Fruit fly (Drosophila melanogaster): ENCODE data around the gene Cpr97Eb.

Cpr97Eb gene

dm6 chr3R:27137914-27138323, 47.0 kb upstream of the Cpr97Eb start (continued):
- TF ChIP-seq Hey (tag; optimal IDR thresholded peaks at IDR 0.05) (peak; percentile 1), Hmx (GFP tag; optimal IDR thresholded peaks at IDR 0.05) (no peak), otp (GFP tag; IDR thresholded peaks at IDR 0.05) (0 out of 3 replicates have a peak, but pooled peaks have one; percentile 50), CG18262 (tag; optimal IDR thresholded peaks at IDR 0.05) (peak; percentile 42), Six4 (GFP tag; optimal IDR thresholded peaks at IDR 0.05) (no peak), CrebB (tag; optimal IDR thresholded peaks at IDR 0.05) (peak; percentile 50), Asciz (GFP tag; optimal IDR thresholded peaks at IDR 0.05) (peak; percentile 81), Blimp-1 (GFP tag; optimal IDR thresholded peaks at IDR 0.05) (peak; percentile 49), Sox100B (GFP tag; optimal IDR thresholded peaks at IDR 0.05) (peak; percentile 62), cato (GFP tag; optimal IDR thresholded peaks at IDR 0.05; ENCODE audit: borderline replicate concordance) (no peak), YL-1 (GFP tag; optimal IDR thresholded peaks at IDR 0.05) (peak; percentile 27), CG18619 (GFP tag; optimal IDR thresholded peaks at IDR 0.05) (peak; percentile 27), bigmax (GFP tag; optimal IDR thresholded peaks at IDR 0.05) (peak; percentile 23), ara (GFP tag; IDR thresholded peaks at IDR 0.05) (peak; percentile 54; the same call in 1 of the 2 replicates), CG6254 (GFP tag; optimal IDR thresholded peaks at IDR 0.05) (peak; percentile 38), pros (GFP tag; optimal IDR thresholded peaks at IDR 0.05) (peak; percentile 1), NFAT (GFP tag; IDR thresholded peaks at IDR 0.05) (no peak), CG7928 (GFP tag; optimal IDR thresholded peaks at IDR 0.05) (no peak), disco-r (GFP tag; optimal IDR thresholded peaks at IDR 0.05) (no peak), CG7372 (GFP tag; IDR thresholded peaks at IDR 0.05) (peak; percentile 41), CG17361 (GFP tag; IDR thresholded peaks at IDR 0.05) (peak; percentile 56; the same call in 2 of the 3 replicates), CG2875 (GFP tag; optimal IDR thresholded peaks at IDR 0.05) (peak; percentile 78), CG1603 (tag; optimal IDR thresholded peaks at IDR 0.05) (peak; percentile 68), twi (tag; optimal IDR thresholded peaks at IDR 0.05) (peak; percentile 70), Fer1 (GFP tag; optimal IDR thresholded peaks at IDR 0.05) (peak; percentile 25), zen (tag; optimal IDR thresholded peaks at IDR 0.05) (peak; percentile 5), CG10462 (GFP tag; optimal IDR thresholded peaks at IDR 0.05) (peak; percentile 8), Drgx (GFP tag; IDR thresholded peaks at IDR 0.05) (peak; percentile 26; the same call in 1 of the 2 replicates), trh (GFP tag; optimal IDR thresholded peaks at IDR 0.05) (peak; percentile 24), CG5180 (GFP tag; optimal IDR thresholded peaks at IDR 0.05) (peak; percentile 80), CG10979 (tag; optimal IDR thresholded peaks at IDR 0.05) (peak; percentile 53), lola (GFP tag; optimal IDR thresholded peaks at IDR 0.05) (peak in 1 of 3 experiments; percentile 31), TFAM (GFP tag; optimal IDR thresholded peaks at IDR 0.05) (peak; percentile 10), CG3407 (GFP tag; optimal IDR thresholded peaks at IDR 0.05) (peak; percentile 65), Mes4 (GFP tag; optimal IDR thresholded peaks at IDR 0.05) (peak; percentile 60), CG4707 (GFP tag; optimal IDR thresholded peaks at IDR 0.05) (peak; percentile 54), CG7271 (tag; optimal IDR thresholded peaks at IDR 0.05) (peak; percentile 11), gsb-n (tag; optimal IDR thresholded peaks at IDR 0.05) (peak; percentile 38), NC2α (GFP tag; optimal IDR thresholded peaks at IDR 0.05) (no peak), Sox102F (GFP tag; optimal IDR thresholded peaks at IDR 0.05) (peak; percentile 45), btn (GFP tag; optimal IDR thresholded peaks at IDR 0.05) (peak; percentile 9), CG10267 (tag; optimal IDR thresholded peaks at IDR 0.05) (peak; percentile 10), PHDP (tag; optimal IDR thresholded peaks at IDR 0.05) (peak; percentile 30), CG1602 (GFP tag; optimal IDR thresholded peaks at IDR 0.05) (peak; percentile 16), CG4360 (GFP tag; IDR thresholded peaks at IDR 0.05) (peak; percentile 91), CoRest (tag; optimal IDR thresholded peaks at IDR 0.05) (peak; percentile 22), CG1832 (GFP tag; optimal IDR thresholded peaks at IDR 0.05) (no peak), zfh1 (GFP tag; IDR thresholded peaks at IDR 0.05) (0 out of 3 replicates have a peak, but pooled peaks have one; percentile 50), Dip2 (GFP tag; IDR thresholded peaks at IDR 0.05) (no peak), CG4424 (GFP tag; optimal IDR thresholded peaks at IDR 0.05) (no peak)
